Comparison of ENCODE assay signal across 1 fruit fly cellular context in genomic region chr3L:20663967-20664366, dm6.
A peak's percentile ranks its signal among the peaks of the same experiment; 100 is the strongest.
TF ChIP-seq lines count a peak whose summit lies in the region.

No protein-coding gene starts in this region.

TF ChIP-seq in whole organism, embryonic, 481 proteins besides CTCF, POLR2A, EP300 and RAD21 (continued from another document and continues in another):
- no peak for TF ChIP-seq HLH54F (GFP tag; optimal IDR thresholded peaks at IDR 0.05; lab: Kevin White, UChicago)
- TF ChIP-seq ato (GFP tag; IDR thresholded peaks at IDR 0.05; lab: Robert Waterston, UW; ENCODE audit: partially characterized antibody), result no peak
- no peak for TF ChIP-seq zen2 (GFP tag; IDR thresholded peaks at IDR 0.05; lab: Robert Waterston, UW; ENCODE audit: partially characterized antibody)
- TF ChIP-seq CG15696 (tag; optimal IDR thresholded peaks at IDR 0.05; lab: Kevin White, UChicago), result peak; percentile 15
- TF ChIP-seq fd96Cb (tag; optimal IDR thresholded peaks at IDR 0.05; lab: Kevin White, UChicago), result no peak
- peak; percentile 0 for TF ChIP-seq CG9609 (GFP tag; optimal IDR thresholded peaks at IDR 0.05; lab: Kevin White, UChicago)
- TF ChIP-seq CG10431 (GFP tag; optimal IDR thresholded peaks at IDR 0.05; lab: Kevin White, UChicago), result no peak
- no peak for TF ChIP-seq Doc2 (GFP tag; IDR thresholded peaks at IDR 0.05; lab: Robert Waterston, UW)
- TF ChIP-seq CG3995 (GFP tag; optimal IDR thresholded peaks at IDR 0.05; lab: Kevin White, UChicago), result no peak
- no peak for TF ChIP-seq ab (GFP tag; optimal IDR thresholded peaks at IDR 0.05; lab: Kevin White, UChicago)
- TF ChIP-seq so (GFP tag; IDR thresholded peaks at IDR 0.05; lab: Robert Waterston, UW), result no peak
- no peak for TF ChIP-seq CG16779 (GFP tag; IDR thresholded peaks at IDR 0.05; lab: Robert Waterston, UW)
- TF ChIP-seq CG5245 (GFP tag; optimal IDR thresholded peaks at IDR 0.05; lab: Kevin White, UChicago), result no peak
- TF ChIP-seq CG17359 (tag; optimal IDR thresholded peaks at IDR 0.05; lab: Kevin White, UChicago), result peak; percentile 36
- no peak for TF ChIP-seq CG30431 (GFP tag; optimal IDR thresholded peaks at IDR 0.05; lab: Kevin White, UChicago)
- no peak for TF ChIP-seq Dad (GFP tag; optimal IDR thresholded peaks at IDR 0.05; lab: Kevin White, UChicago)
- no peak for TF ChIP-seq Nf-YA (GFP tag; IDR thresholded peaks at IDR 0.05; lab: Robert Waterston, UW)
- TF ChIP-seq H2.0 (GFP tag; IDR thresholded peaks at IDR 0.05; lab: Robert Waterston, UW), result no peak
- TF ChIP-seq Oaz (GFP tag; IDR thresholded peaks at IDR 0.05; lab: Robert Waterston, UW), result no peak
- TF ChIP-seq onecut (GFP tag; IDR thresholded peaks at IDR 0.05; lab: Robert Waterston, UW), result peak; percentile 23; the same call in 1 of the 2 replicates
- peak; percentile 15 for TF ChIP-seq PHDP (tag; optimal IDR thresholded peaks at IDR 0.05; lab: Kevin White, UChicago)
- TF ChIP-seq rib (GFP tag; IDR thresholded peaks at IDR 0.05; lab: Robert Waterston, UW), result no peak
- TF ChIP-seq MESR4 (GFP tag; optimal IDR thresholded peaks at IDR 0.05; lab: Kevin White, UChicago), result no peak
- TF ChIP-seq CG15601 (tag; optimal IDR thresholded peaks at IDR 0.05; lab: Kevin White, UChicago), result peak; percentile 40
- no peak for TF ChIP-seq gsb-n (tag; optimal IDR thresholded peaks at IDR 0.05; lab: Kevin White, UChicago)
- no peak for TF ChIP-seq CG2889 (GFP tag; IDR thresholded peaks at IDR 0.05; lab: Robert Waterston, UW)
- TF ChIP-seq Kr (GFP tag; optimal IDR thresholded peaks at IDR 0.05; lab: Kevin White, UChicago), result no peak
- TF ChIP-seq sisA (GFP tag; IDR thresholded peaks at IDR 0.05; lab: Robert Waterston, UW), result no peak
- TF ChIP-seq crol (GFP tag; IDR thresholded peaks at IDR 0.05; lab: Robert Waterston, UW), result no peak
- TF ChIP-seq CG10543 (GFP tag; optimal IDR thresholded peaks at IDR 0.05; lab: Kevin White, UChicago), result peak; percentile 21
- no peak for TF ChIP-seq CG17912 (GFP tag; optimal IDR thresholded peaks at IDR 0.05; lab: Kevin White, UChicago)
- peak; percentile 61 for TF ChIP-seq ATbp (GFP tag; optimal IDR thresholded peaks at IDR 0.05; lab: Kevin White, UChicago)
- peak; percentile 2 for TF ChIP-seq CG13775 (GFP tag; optimal IDR thresholded peaks at IDR 0.05; lab: Kevin White, UChicago)
- no peak for TF ChIP-seq psq (GFP tag; optimal IDR thresholded peaks at IDR 0.05; lab: Kevin White, UChicago)
- no peak for TF ChIP-seq D (optimal IDR thresholded peaks at IDR 0.05; lab: Kevin White, UChicago)
- TF ChIP-seq D (GFP tag; optimal IDR thresholded peaks at IDR 0.05; lab: Kevin White, UChicago), result no peak
- TF ChIP-seq CG11696 (GFP tag; IDR thresholded peaks at IDR 0.05; lab: Robert Waterston, UW), result no peak
- peak; percentile 30 for TF ChIP-seq Jarid2 (GFP tag; optimal IDR thresholded peaks at IDR 0.05; lab: Kevin White, UChicago)
- TF ChIP-seq CG7839 (tag; optimal IDR thresholded peaks at IDR 0.05; lab: Kevin White, UChicago), result peak; percentile 6
- no peak for TF ChIP-seq Hr51 (GFP tag; optimal IDR thresholded peaks at IDR 0.05; lab: Kevin White, UChicago)
- TF ChIP-seq Lhr (GFP tag; optimal IDR thresholded peaks at IDR 0.05; lab: Kevin White, UChicago), result no peak
- TF ChIP-seq CG13624 (GFP tag; optimal IDR thresholded peaks at IDR 0.05; lab: Kevin White, UChicago), result no peak
- TF ChIP-seq Med (GFP tag; lab: Kevin White, UChicago), result peak; percentile 84
- no peak for TF ChIP-seq ssp (GFP tag; IDR thresholded peaks at IDR 0.05; lab: Robert Waterston, UW)
- no peak for TF ChIP-seq CG12236 (GFP tag; optimal IDR thresholded peaks at IDR 0.05; lab: Kevin White, UChicago)
- TF ChIP-seq CG7786 (GFP tag; optimal IDR thresholded peaks at IDR 0.05; lab: Kevin White, UChicago), result no peak
- no peak for TF ChIP-seq Blimp-1 (GFP tag; optimal IDR thresholded peaks at IDR 0.05; lab: Kevin White, UChicago)
- TF ChIP-seq dmrt99B (tag; optimal IDR thresholded peaks at IDR 0.05; lab: Kevin White, UChicago), result peak; percentile 40
- no peak for TF ChIP-seq CG12659 (GFP tag; optimal IDR thresholded peaks at IDR 0.05; lab: Kevin White, UChicago)
- no peak for TF ChIP-seq btn (GFP tag; optimal IDR thresholded peaks at IDR 0.05; lab: Kevin White, UChicago)
- no peak for TF ChIP-seq h (optimal IDR thresholded peaks at IDR 0.05; lab: Kevin White, UChicago)
- no peak for TF ChIP-seq Lpt (GFP tag; optimal IDR thresholded peaks at IDR 0.05; lab: Kevin White, UChicago)
- no peak for TF ChIP-seq tup (GFP tag; optimal IDR thresholded peaks at IDR 0.05; lab: Kevin White, UChicago)
- no peak for TF ChIP-seq nmo (GFP tag; optimal IDR thresholded peaks at IDR 0.05; lab: Kevin White, UChicago)
- 0 out of 3 replicates have a peak, but pooled peaks have one; percentile 39 for TF ChIP-seq CG11456 (GFP tag; IDR thresholded peaks at IDR 0.05; lab: Robert Waterston, UW)
- TF ChIP-seq Sin3A (optimal IDR thresholded peaks at IDR 0.05; lab: Kevin White, UChicago), result no peak
- no peak for TF ChIP-seq CG6689 (GFP tag; IDR thresholded peaks at IDR 0.05; lab: Robert Waterston, UW)
- no peak for TF ChIP-seq bigmax (GFP tag; optimal IDR thresholded peaks at IDR 0.05; lab: Kevin White, UChicago)
- TF ChIP-seq CG1647 (GFP tag; optimal IDR thresholded peaks at IDR 0.05; lab: Kevin White, UChicago), result no peak
- TF ChIP-seq Vsx1 (GFP tag; optimal IDR thresholded peaks at IDR 0.05; lab: Kevin White, UChicago), result no peak
- no peak for TF ChIP-seq chinmo (GFP tag; IDR thresholded peaks at IDR 0.05; lab: Robert Waterston, UW; ENCODE audit: partially characterized antibody)
- no peak for TF ChIP-seq CG13296 (GFP tag; optimal IDR thresholded peaks at IDR 0.05; lab: Kevin White, UChicago)
- TF ChIP-seq CG1602 (GFP tag; optimal IDR thresholded peaks at IDR 0.05; lab: Kevin White, UChicago), result no peak
- TF ChIP-seq hkb (optimal IDR thresholded peaks at IDR 0.05; lab: Kevin White, UChicago), result no peak
- peak; percentile 56; the same call in 1 of the 2 replicates for TF ChIP-seq hkb (GFP tag; IDR thresholded peaks at IDR 0.05; lab: Robert Waterston, UW)
- TF ChIP-seq CG9797 (GFP tag; optimal IDR thresholded peaks at IDR 0.05; lab: Kevin White, UChicago), result no peak
- TF ChIP-seq nerfin-2 (GFP tag; IDR thresholded peaks at IDR 0.05; lab: Robert Waterston, UW; ENCODE audit: partially characterized antibody), result no peak
- TF ChIP-seq C15 (GFP tag; IDR thresholded peaks at IDR 0.05; lab: Robert Waterston, UW), result no peak
- no peak for TF ChIP-seq phol (tag; optimal IDR thresholded peaks at IDR 0.05; lab: Kevin White, UChicago)
- TF ChIP-seq CG5180 (GFP tag; optimal IDR thresholded peaks at IDR 0.05; lab: Kevin White, UChicago), result peak; percentile 11
- no peak for TF ChIP-seq CG6854 (GFP tag; optimal IDR thresholded peaks at IDR 0.05; lab: Kevin White, UChicago)
- TF ChIP-seq cas (GFP tag; IDR thresholded peaks at IDR 0.05; lab: Robert Waterston, UW), result no peak
- TF ChIP-seq lab (GFP tag; optimal IDR thresholded peaks at IDR 0.05; lab: Kevin White, UChicago), result peak; percentile 25
- TF ChIP-seq Side (GFP tag; optimal IDR thresholded peaks at IDR 0.05; lab: Kevin White, UChicago), result no peak
- TF ChIP-seq caup (GFP tag; optimal IDR thresholded peaks at IDR 0.05; lab: Kevin White, UChicago; ENCODE audit: severe bottlenecking), result peak; percentile 18
- no peak for TF ChIP-seq ewg (GFP tag; optimal IDR thresholded peaks at IDR 0.05; lab: Kevin White, UChicago)
- no peak for TF ChIP-seq CHES-1-like (GFP tag; optimal IDR thresholded peaks at IDR 0.05; lab: Kevin White, UChicago)
- no peak for TF ChIP-seq Bteb2 (GFP tag; optimal IDR thresholded peaks at IDR 0.05; lab: Kevin White, UChicago)
- TF ChIP-seq CG13424 (tag; optimal IDR thresholded peaks at IDR 0.05; lab: Kevin White, UChicago), result peak; percentile 13
- no peak for TF ChIP-seq Eip74EF (GFP tag; optimal IDR thresholded peaks at IDR 0.05; lab: Kevin White, UChicago)
- TF ChIP-seq CG31441 (GFP tag; IDR thresholded peaks at IDR 0.05; lab: Robert Waterston, UW), result no peak
- TF ChIP-seq HmgD (GFP tag; optimal IDR thresholded peaks at IDR 0.05; lab: Kevin White, UChicago), result no peak
- TF ChIP-seq Sry-β (GFP tag; optimal IDR thresholded peaks at IDR 0.05; lab: Kevin White, UChicago), result no peak
- no peak for TF ChIP-seq CG12104 (GFP tag; optimal IDR thresholded peaks at IDR 0.05; lab: Kevin White, UChicago)
- 0 out of 3 replicates have a peak, but pooled peaks have one; percentile 30 for TF ChIP-seq CG6791 (GFP tag; IDR thresholded peaks at IDR 0.05; lab: Robert Waterston, UW; ENCODE audit: partially characterized antibody)
- TF ChIP-seq mld (GFP tag; IDR thresholded peaks at IDR 0.05; lab: Robert Waterston, UW; ENCODE audit: partially characterized antibody), result no peak
- peak; percentile 34; the same call in 1 of the 2 replicates for TF ChIP-seq vvl (GFP tag; IDR thresholded peaks at IDR 0.05; lab: Robert Waterston, UW)
- TF ChIP-seq Fer1 (GFP tag; optimal IDR thresholded peaks at IDR 0.05; lab: Kevin White, UChicago), result no peak
- TF ChIP-seq Camta (GFP tag; optimal IDR thresholded peaks at IDR 0.05; lab: Kevin White, UChicago), result no peak
- TF ChIP-seq grau (tag; optimal IDR thresholded peaks at IDR 0.05; lab: Kevin White, UChicago), result peak; percentile 50
- TF ChIP-seq pho (GFP tag; optimal IDR thresholded peaks at IDR 0.05; lab: Kevin White, UChicago), result no peak
- no peak for TF ChIP-seq stc (GFP tag; IDR thresholded peaks at IDR 0.05; lab: Robert Waterston, UW)
- no peak for TF ChIP-seq chn (GFP tag; optimal IDR thresholded peaks at IDR 0.05; lab: Kevin White, UChicago)
- peak; percentile 29 for TF ChIP-seq CG15269 (tag; optimal IDR thresholded peaks at IDR 0.05; lab: Kevin White, UChicago)
- peak; percentile 35; the same call in 1 of the 2 replicates for TF ChIP-seq NFAT (GFP tag; IDR thresholded peaks at IDR 0.05; lab: Robert Waterston, UW)
- no peak for TF ChIP-seq sc (optimal IDR thresholded peaks at IDR 0.05; lab: Kevin White, UChicago)
- TF ChIP-seq sc (GFP tag; optimal IDR thresholded peaks at IDR 0.05; lab: Kevin White, UChicago), result no peak
- no peak for TF ChIP-seq Stat92E (GFP tag; optimal IDR thresholded peaks at IDR 0.05; lab: Kevin White, UChicago)
- TF ChIP-seq Deaf1 (tag; optimal IDR thresholded peaks at IDR 0.05; lab: Kevin White, UChicago), result no peak
- TF ChIP-seq Doc3 (GFP tag; IDR thresholded peaks at IDR 0.05; lab: Robert Waterston, UW; ENCODE audit: partially characterized antibody), result no peak
- no peak for TF ChIP-seq wdn (GFP tag; IDR thresholded peaks at IDR 0.05; lab: Robert Waterston, UW)
- TF ChIP-seq CG7963 (GFP tag; IDR thresholded peaks at IDR 0.05; lab: Robert Waterston, UW; ENCODE audit: partially characterized antibody), result no peak
- TF ChIP-seq CG8290 (GFP tag; optimal IDR thresholded peaks at IDR 0.05; lab: Kevin White, UChicago), result no peak
- no peak for TF ChIP-seq CG8290 (tag; optimal IDR thresholded peaks at IDR 0.05; lab: Kevin White, UChicago)
- no peak for TF ChIP-seq ems (GFP tag; optimal IDR thresholded peaks at IDR 0.05; lab: Kevin White, UChicago)
- TF ChIP-seq CG4707 (GFP tag; optimal IDR thresholded peaks at IDR 0.05; lab: Kevin White, UChicago), result peak; percentile 9
- no peak for TF ChIP-seq sna (GFP tag; IDR thresholded peaks at IDR 0.05; lab: Robert Waterston, UW; ENCODE audit: partially characterized antibody)
- peak; percentile 18 for TF ChIP-seq CG10209 (GFP tag; optimal IDR thresholded peaks at IDR 0.05; lab: Kevin White, UChicago)
- no peak for TF ChIP-seq CG12942 (GFP tag; optimal IDR thresholded peaks at IDR 0.05; lab: Kevin White, UChicago)
- peak; percentile 33 for TF ChIP-seq Meics (GFP tag; optimal IDR thresholded peaks at IDR 0.05; lab: Kevin White, UChicago)
- no peak for TF ChIP-seq Opbp (GFP tag; IDR thresholded peaks at IDR 0.05; lab: Robert Waterston, UW; ENCODE audit: partially characterized antibody)
- peak; percentile 25 for TF ChIP-seq CG6813 (GFP tag; optimal IDR thresholded peaks at IDR 0.05; lab: Kevin White, UChicago)
- no peak for TF ChIP-seq CG1024 (GFP tag; IDR thresholded peaks at IDR 0.05; lab: Robert Waterston, UW)
- no peak for TF ChIP-seq CG17328 (GFP tag; IDR thresholded peaks at IDR 0.05; lab: Robert Waterston, UW)
- peak; percentile 15 for TF ChIP-seq CG2875 (GFP tag; optimal IDR thresholded peaks at IDR 0.05; lab: Kevin White, UChicago)
- no peak for TF ChIP-seq CG32532 (GFP tag; IDR thresholded peaks at IDR 0.05; lab: Robert Waterston, UW)
- TF ChIP-seq Lim3 (GFP tag; IDR thresholded peaks at IDR 0.05; lab: Robert Waterston, UW), result no peak
- no peak for TF ChIP-seq tll (GFP tag; optimal IDR thresholded peaks at IDR 0.05; lab: Kevin White, UChicago)
- no peak for TF ChIP-seq CG10959 (GFP tag; IDR thresholded peaks at IDR 0.05; lab: Robert Waterston, UW)
- TF ChIP-seq gce (GFP tag; IDR thresholded peaks at IDR 0.05; lab: Robert Waterston, UW), result no peak
- TF ChIP-seq Ptx1 (GFP tag; IDR thresholded peaks at IDR 0.05; lab: Robert Waterston, UW), result no peak
- no peak for TF ChIP-seq Dip2 (GFP tag; IDR thresholded peaks at IDR 0.05; lab: Robert Waterston, UW)
- TF ChIP-seq Ssrp (tag; optimal IDR thresholded peaks at IDR 0.05; lab: Kevin White, UChicago), result no peak
- no peak for TF ChIP-seq Dbx (GFP tag; IDR thresholded peaks at IDR 0.05; lab: Robert Waterston, UW)
- no peak for TF ChIP-seq Gsc (GFP tag; IDR thresholded peaks at IDR 0.05; lab: Robert Waterston, UW)
- TF ChIP-seq seq (GFP tag; IDR thresholded peaks at IDR 0.05; lab: Robert Waterston, UW), result 0 out of 2 replicates have a peak, but pooled peaks have one; percentile 29
- TF ChIP-seq cad (GFP tag; optimal IDR thresholded peaks at IDR 0.05; lab: Kevin White, UChicago), result no peak
- no peak for TF ChIP-seq CG8281 (tag; optimal IDR thresholded peaks at IDR 0.05; lab: Kevin White, UChicago)
- no peak for TF ChIP-seq CG4820 (GFP tag; optimal IDR thresholded peaks at IDR 0.05; lab: Kevin White, UChicago)
- no peak for TF ChIP-seq stwl (tag; optimal IDR thresholded peaks at IDR 0.05; lab: Kevin White, UChicago)
- no peak for TF ChIP-seq Ravus (GFP tag; IDR thresholded peaks at IDR 0.05; lab: Robert Waterston, UW)
- TF ChIP-seq CG8388 (GFP tag; optimal IDR thresholded peaks at IDR 0.05; lab: Kevin White, UChicago), result peak; percentile 62
- no peak for TF ChIP-seq kay (GFP tag; optimal IDR thresholded peaks at IDR 0.05; lab: Kevin White, UChicago)
- no peak for TF ChIP-seq trem (tag; optimal IDR thresholded peaks at IDR 0.05; lab: Kevin White, UChicago)
- no peak for TF ChIP-seq dpn (GFP tag; optimal IDR thresholded peaks at IDR 0.05; lab: Kevin White, UChicago)
- no peak for TF ChIP-seq org-1 (GFP tag; optimal IDR thresholded peaks at IDR 0.05; lab: Kevin White, UChicago)
- no peak for TF ChIP-seq Mad (GFP tag; optimal IDR thresholded peaks at IDR 0.05; lab: Kevin White, UChicago)
- TF ChIP-seq Optix (GFP tag; IDR thresholded peaks at IDR 0.05; lab: Robert Waterston, UW), result no peak
